Worm (Caenorhabditis elegans) whole organism, young adult: Measurements from ENCODE around the gene F18A12.2.

Source experiments
- F33H1.4 ChIP-seq: fragments of 200-800 bp; sonication (Bioruptor generic); IDR thresholded peaks from 2 replicates; pipeline ENCODE4 v1.3.6; 2022; ENCODE audit warnings: missing genetic modification reagents, missing genetic modification characterization, missing compliant biosample characterization
- F39B2.1 ChIP-seq: fragments of 200-800 bp; sonication (Bioruptor generic); IDR thresholded peaks from 2 replicates; pipeline ENCODE4 v1.3.6; 2022; ENCODE audit warnings: missing genetic modification reagents, missing genetic modification characterization, missing compliant biosample characterization
- F57A8.1 ChIP-seq: fragments of 200-800 bp; sonication (Bioruptor generic); optimal IDR thresholded peaks from 2 replicates; lab custom pipeline; 2018; ENCODE audit warnings: mild to moderate bottlenecking, missing genetic modification characterization, moderate library complexity, missing compliant biosample characterization
- Y53G8AR.9 ChIP-seq: fragments of 200-800 bp; sonication (Bioruptor generic); conservative IDR thresholded peaks from 2 replicates; pipeline ENCODE4 v1.3.6; 2022; ENCODE audit warnings: missing genetic modification reagents, missing genetic modification characterization, missing compliant biosample characterization
- dox-1 ChIP-seq: fragments of 200-800 bp; sonication (Bioruptor generic); IDR thresholded peaks from 2 replicates; pipeline ENCODE4 v1.3.6; 2022; ENCODE audit warnings: missing genetic modification reagents, missing genetic modification characterization, missing compliant biosample characterization
- dpff-1 ChIP-seq: sonication (generic microtip); optimal IDR thresholded peaks from 2 replicates; lab custom pipeline; 2017; ENCODE audit warnings: mild to moderate bottlenecking, missing genetic modification characterization, missing compliant biosample characterization
- efl-1 ChIP-seq: fragments of 150-350 bp; optimal IDR thresholded peaks from 2 replicates; lab custom pipeline; 2014; ENCODE audit warnings: missing biosample characterization, missing genetic modification reagents, missing genetic modification characterization
- fkh-3 ChIP-seq: sonication (generic microtip); optimal IDR thresholded peaks from 2 replicates; lab custom pipeline; 2016; ENCODE audit warnings: mild to moderate bottlenecking, missing genetic modification characterization, missing compliant biosample characterization
- nfya-2 ChIP-seq: fragments of 200-800 bp; sonication (Bioruptor generic); IDR thresholded peaks from 2 replicates; pipeline ENCODE4 v1.3.6; 2022; ENCODE audit warnings: missing genetic modification reagents, missing genetic modification characterization, missing compliant biosample characterization
- nhr-90 ChIP-seq: sonication (generic microtip); optimal IDR thresholded peaks from 2 replicates; lab custom pipeline; 2016; ENCODE audit warnings: missing genotype, mild to moderate bottlenecking, missing genetic modification characterization, missing compliant biosample characterization
- unc-130 ChIP-seq: sonication (generic microtip); optimal IDR thresholded peaks from 2 replicates; lab custom pipeline; 2016; ENCODE audit warnings: missing genetic modification reagents, missing genetic modification characterization, missing compliant biosample characterization
- unc-62 ChIP-seq: fragments of 150-350 bp; optimal IDR thresholded peaks from 2 replicates; lab custom pipeline; 2014; ENCODE audit warnings: missing biosample characterization, missing genetic modification reagents, missing genetic modification characterization

DNA sequence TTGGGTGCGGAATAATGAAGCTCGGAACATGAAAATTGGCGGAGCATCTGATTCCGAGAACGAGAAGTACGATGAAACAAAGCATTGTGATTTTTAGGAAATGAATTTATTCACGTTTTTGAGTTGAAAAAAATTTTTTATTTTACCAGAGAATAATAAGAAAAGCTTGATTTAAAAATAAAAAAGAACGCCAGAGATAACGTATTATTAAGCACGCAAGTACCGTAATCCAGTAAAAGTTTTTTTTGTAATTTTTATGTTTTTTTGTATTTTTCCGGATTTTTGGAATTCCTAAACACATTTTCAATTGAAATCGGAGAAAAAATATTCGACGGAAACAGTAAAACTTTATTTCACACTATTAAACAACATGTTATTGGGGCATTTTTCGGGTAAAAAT is 28.5 kb downstream of the F18A12.2 start, which contains the start of gene C16C8.22:
- TF ChIP-seq unc-130 (no peak), efl-1 (GFP tag; lab: Kevin White, UChicago) (no peak), dox-1 (GFP tag; lab: Robert Waterston, UW) (no peak), nfya-2 (GFP tag; lab: Robert Waterston, UW) (no peak), fkh-3 (no peak), F33H1.4 (GFP tag; lab: Robert Waterston, UW) (no peak), Y53G8AR.9 (GFP tag; lab: Robert Waterston, UW) (no peak), nhr-90 (no peak), F57A8.1 (GFP tag; lab: Kevin White, UChicago) (no peak), dpff-1 (tag; lab: Kevin White, UChicago) (no peak), unc-62 (GFP tag; lab: Kevin White, UChicago) (no peak), F39B2.1 (GFP tag; lab: Robert Waterston, UW) (no peak)
